Worm (Caenorhabditis elegans): ENCODE measurements around the gene acl-7.
A peak's percentile ranks its signal among the peaks of the same experiment; 100 is the strongest.

acl-7 gene

DNA sequence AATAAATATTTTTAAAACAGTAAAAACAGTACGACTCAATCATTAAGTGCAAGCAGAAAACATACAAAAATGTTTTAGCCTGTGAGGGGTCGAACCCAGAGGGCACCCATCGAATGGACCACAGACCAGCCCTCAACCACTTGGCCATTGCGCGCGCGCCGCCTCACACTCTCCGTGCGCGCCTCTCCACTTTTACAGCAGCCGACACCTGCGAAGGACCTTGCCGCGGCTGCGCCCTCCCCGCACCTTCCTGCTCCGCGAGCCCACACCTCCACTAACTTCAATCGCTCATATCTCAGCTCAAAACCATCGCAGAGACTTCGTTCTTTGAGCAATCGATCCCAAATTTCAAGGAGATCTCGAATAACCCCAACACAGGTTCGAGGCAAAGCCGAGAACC is 37.9 kb downstream of the acl-7 start (continued):
- TF ChIP-seq rcor-1 (GFP tag; IDR thresholded peaks at IDR 0.05) (peak; percentile 89), him-1 (tag; optimal IDR thresholded peaks at IDR 0.05) (peak; percentile 81), snpc-4 (GFP tag; optimal IDR thresholded peaks at IDR 0.05) (peak; percentile 94), snpc-4 (tag; optimal IDR thresholded peaks at IDR 0.05) (peak; percentile 96 to 98 (median 97))

DNA sequence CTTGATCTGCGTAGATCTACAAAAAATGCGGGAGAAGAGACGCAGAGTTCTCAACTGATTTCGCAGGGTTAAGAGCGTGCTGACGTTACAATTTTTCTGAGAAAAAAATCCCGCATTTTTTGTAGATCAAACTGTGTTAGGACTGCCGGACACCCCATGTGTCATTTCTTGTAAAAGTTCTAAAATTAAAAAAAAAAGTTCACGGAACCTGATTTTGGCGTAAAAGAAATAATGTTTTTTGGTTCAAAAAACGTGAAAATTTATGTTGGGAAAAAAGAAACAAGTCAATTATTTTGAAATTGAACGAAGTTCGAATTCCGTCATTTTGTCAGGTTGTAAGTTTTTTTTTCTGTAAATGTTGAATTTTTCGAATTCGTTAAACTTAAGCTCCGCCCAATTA is 39.9 kb downstream of the acl-7 start, which contains the start of gene Y46G5A.34:
Gene Y46G5A.34, plus strand, starts transcription at position 301 of the 400 bp plus-strand sequence.
- TF ChIP-seq egl-18 (GFP tag; IDR thresholded peaks at IDR 0.05) (no peak), lin-54 (GFP tag; optimal IDR thresholded peaks at IDR 0.05) (no peak), pbrm-1 (GFP tag; IDR thresholded peaks at IDR 0.05) (no peak), B0035.1 (tag; optimal IDR thresholded peaks at IDR 0.05) (no peak), akir-1 (GFP tag; optimal IDR thresholded peaks at IDR 0.05) (no peak), him-1 (tag; optimal IDR thresholded peaks at IDR 0.05) (no peak), unc-62 (GFP tag; optimal IDR thresholded peaks at IDR 0.05) (no peak), ztf-28 (GFP tag; IDR thresholded peaks at IDR 0.05) (no peak), mcd-1 (GFP tag; IDR thresholded peaks at IDR 0.05) (no peak), cebp-2 (GFP tag; IDR thresholded peaks at IDR 0.05) (no peak), hmg-20 (GFP tag; IDR thresholded peaks at IDR 0.05) (no peak), tbp1 (GFP tag; optimal IDR thresholded peaks at IDR 0.05) (no peak)

DNA sequence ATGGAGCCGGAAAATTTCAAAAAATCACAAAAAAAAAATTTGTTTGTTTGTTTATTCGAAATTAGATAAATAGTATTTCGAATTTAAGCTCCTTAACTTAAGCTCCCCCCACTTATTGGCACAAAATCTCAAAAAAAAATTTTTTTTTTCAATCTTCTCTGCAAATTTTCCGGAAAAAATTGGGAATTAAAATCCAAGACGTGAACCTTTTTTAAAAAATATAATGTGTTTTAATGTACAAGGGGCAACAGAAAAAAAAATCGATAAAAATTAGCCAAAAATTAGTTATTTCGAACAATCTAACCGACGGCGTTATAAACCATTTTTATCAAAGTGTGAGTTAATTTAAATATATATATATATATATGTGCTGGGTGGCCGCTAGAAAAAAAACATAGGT is 41.9 kb downstream of the acl-7 start, which contains the start of gene Y46G5A.14:
Gene Y46G5A.14, plus strand, starts transcription at position 301 of the 400 bp plus-strand sequence.
- TF ChIP-seq cebp-1 (GFP tag; IDR thresholded peaks at IDR 0.05) (no peak), cebp-1 (tag; optimal IDR thresholded peaks at IDR 0.05) (no peak), him-1 (tag; optimal IDR thresholded peaks at IDR 0.05) (peak; percentile 25)

DNA sequence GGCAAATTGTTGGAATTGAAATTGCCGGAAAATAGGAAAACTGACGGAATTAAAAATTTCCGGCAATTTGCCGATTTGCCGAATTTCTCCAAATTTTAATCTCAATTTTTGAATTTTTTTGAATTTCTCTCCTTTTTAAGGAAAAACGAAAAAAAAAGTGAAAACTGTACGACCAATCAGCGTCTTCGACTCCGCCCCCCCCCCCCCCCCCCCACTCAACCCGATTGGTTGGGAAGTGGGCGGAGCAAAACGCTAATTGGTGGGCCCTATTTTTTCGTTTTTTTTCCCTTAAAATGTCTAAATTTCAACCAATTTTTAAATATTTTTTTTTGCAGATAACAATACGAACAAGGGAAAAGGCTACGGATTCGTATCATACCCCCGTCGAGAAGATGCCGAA is 46.3 kb downstream of the acl-7 start:
- TF ChIP-seq F23B12.7 (tag; optimal IDR thresholded peaks at IDR 0.05; ENCODE audit: insufficient read depth) (no peak), T07F8.4 (tag; optimal IDR thresholded peaks at IDR 0.05) (no peak), mcd-1 (GFP tag; IDR thresholded peaks at IDR 0.05) (0 out of 2 replicates have a peak, but pooled peaks have one; percentile 38), aptf-3 (GFP tag; IDR thresholded peaks at IDR 0.05) (no peak), mxl-1 (tag; optimal IDR thresholded peaks at IDR 0.05) (no peak), ztf-18 (tag; optimal IDR thresholded peaks at IDR 0.05) (no peak), lag-1 (GFP tag; IDR thresholded peaks at IDR 0.05) (no peak), die-1 (tag; optimal IDR thresholded peaks at IDR 0.05) (no peak), zfh-2 (GFP tag; conservative IDR thresholded peaks at IDR 0.05) (peak; percentile 72), madf-3 (GFP tag; IDR thresholded peaks at IDR 0.05) (no peak), ceh-40 (GFP tag; IDR thresholded peaks at IDR 0.05) (no peak), ZK185.1 (tag; optimal IDR thresholded peaks at IDR 0.05; ENCODE audit: poor library complexity, severe bottlenecking) (no peak), ztf-25 (GFP tag; IDR thresholded peaks at IDR 0.05) (no peak), pha-4 (tag; optimal IDR thresholded peaks at IDR 0.05) (no peak), F49E8.2 (tag; optimal IDR thresholded peaks at IDR 0.05; ENCODE audit: insufficient read depth) (no peak), bed-1 (GFP tag; IDR thresholded peaks at IDR 0.05) (no peak), xnd-1 (tag; optimal IDR thresholded peaks at IDR 0.05) (no peak), egrh-3 (GFP tag; IDR thresholded peaks at IDR 0.05) (peak; percentile 85), nfya-2 (GFP tag; IDR thresholded peaks at IDR 0.05) (no peak), T26A5.8 (tag; optimal IDR thresholded peaks at IDR 0.05) (no peak), nhr-80 (tag; optimal IDR thresholded peaks at IDR 0.05) (no peak), tbp1 (GFP tag; optimal IDR thresholded peaks at IDR 0.05) (no peak)
